Fruit fly (Drosophila melanogaster): ENCODE data around the gene CG34164.

Gene CG34164

dm6 chr2L:12065683-12066386 is 9.7 kb downstream of the CG34164 start (continued):
- peak; percentile 13 for TF ChIP-seq CG30020 (tag; optimal IDR thresholded peaks at IDR 0.05)
- peak; percentile 33 for TF ChIP-seq CG16815 (GFP tag; optimal IDR thresholded peaks at IDR 0.05)
- TF ChIP-seq CG15696 (tag; optimal IDR thresholded peaks at IDR 0.05), result peak; percentile 87
- no peak for TF ChIP-seq slou (GFP tag; optimal IDR thresholded peaks at IDR 0.05)
- peak; percentile 55 for TF ChIP-seq D19A (tag; optimal IDR thresholded peaks at IDR 0.05)

dm6 chr2L:12066617-12067251 is 10.6 kb downstream of the CG34164 start, which contains the start of gene firl:
TSS of gene firl (minus strand) at chr2L:12066775.
- TF ChIP-seq nom (GFP tag; optimal IDR thresholded peaks at IDR 0.05), result peak; percentile 55
- TF ChIP-seq CG9727 (GFP tag; optimal IDR thresholded peaks at IDR 0.05), result no peak
- peak; percentile 53 for TF ChIP-seq Blimp-1 (GFP tag; optimal IDR thresholded peaks at IDR 0.05)
- peak in 1 of 2 experiments; percentile 11 for TF ChIP-seq Trl (optimal IDR thresholded peaks at IDR 0.05)
- no peak for TF ChIP-seq Trl (GFP tag; optimal IDR thresholded peaks at IDR 0.05)
- no peak for TF ChIP-seq CG8478 (optimal IDR thresholded peaks at IDR 0.05)

DNA sequence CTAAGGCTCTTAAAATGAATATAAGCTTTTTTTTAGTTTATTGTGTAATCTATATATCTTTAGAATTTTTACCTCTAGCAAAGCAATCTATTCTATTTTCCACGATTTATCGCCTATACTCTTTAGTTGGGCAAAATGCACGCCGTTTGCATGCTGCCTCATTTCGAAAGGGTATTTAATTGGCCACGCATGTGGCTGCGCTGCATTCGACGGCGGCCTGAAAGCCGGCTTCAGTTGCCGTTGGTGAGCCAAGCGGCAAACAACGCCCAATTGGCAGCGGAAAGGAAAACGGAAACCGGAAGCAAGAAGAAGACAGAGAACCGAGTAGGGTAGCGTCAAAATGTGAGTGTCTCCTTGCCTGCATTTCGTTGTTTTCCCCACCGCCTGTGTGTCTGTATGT is 19.7 kb downstream of the CG34164 start, which contains the start of gene CG14947:
CG14947 (plus strand) TSS at position 251 of the 400 bp plus-strand sequence.
- peak; percentile 25 for TF ChIP-seq Kr (GFP tag; optimal IDR thresholded peaks at IDR 0.05)
- no peak for TF ChIP-seq CG34224 (GFP tag; IDR thresholded peaks at IDR 0.05; ENCODE audit: partially characterized antibody)
- peak; percentile 27 for TF ChIP-seq gem (tag; optimal IDR thresholded peaks at IDR 0.05)
- TF ChIP-seq D19A (tag; optimal IDR thresholded peaks at IDR 0.05), result peak; percentile 88
- 0 out of 2 replicates have a peak, but pooled peaks have one; percentile 13 for TF ChIP-seq NFAT (GFP tag; IDR thresholded peaks at IDR 0.05)
- TF ChIP-seq ems (GFP tag; optimal IDR thresholded peaks at IDR 0.05), result no peak
- peak; percentile 32 for TF ChIP-seq ac (GFP tag; optimal IDR thresholded peaks at IDR 0.05)
- peak; percentile 57 for TF ChIP-seq Elba2 (GFP tag; optimal IDR thresholded peaks at IDR 0.05)
- TF ChIP-seq Awh (GFP tag; IDR thresholded peaks at IDR 0.05), result 0 out of 2 replicates have a peak, but pooled peaks have one; percentile 28
- TF ChIP-seq ci (GFP tag; IDR thresholded peaks at IDR 0.05), result peak; percentile 72
- 0 out of 3 replicates have a peak, but pooled peaks have one; percentile 32 for TF ChIP-seq CG6175 (GFP tag; IDR thresholded peaks at IDR 0.05)
- no peak for TF ChIP-seq crc (GFP tag; optimal IDR thresholded peaks at IDR 0.05)
- TF ChIP-seq fd64A (GFP tag; optimal IDR thresholded peaks at IDR 0.05), result peak; percentile 19
- no peak for TF ChIP-seq gt (GFP tag; IDR thresholded peaks at IDR 0.05)
- peak; percentile 52 for TF ChIP-seq fd102C (GFP tag; optimal IDR thresholded peaks at IDR 0.05)
- peak; percentile 27 for TF ChIP-seq gsb-n (tag; optimal IDR thresholded peaks at IDR 0.05)
- peak; percentile 72 for TF ChIP-seq Med (GFP tag)
- peak; percentile 23 for TF ChIP-seq CG10979 (tag; optimal IDR thresholded peaks at IDR 0.05)
- peak; percentile 17 for TF ChIP-seq MTF-1 (GFP tag; optimal IDR thresholded peaks at IDR 0.05; ENCODE audit: borderline replicate concordance)
- TF ChIP-seq Ets97D (GFP tag; optimal IDR thresholded peaks at IDR 0.05), result peak; percentile 76
- TF ChIP-seq CG32772 (GFP tag; IDR thresholded peaks at IDR 0.05), result 0 out of 2 replicates have a peak, but pooled peaks have one; percentile 17
- peak; percentile 13 for TF ChIP-seq Xbp1 (GFP tag; optimal IDR thresholded peaks at IDR 0.05)
- no peak for TF ChIP-seq CG8478 (optimal IDR thresholded peaks at IDR 0.05)
- 0 out of 2 replicates have a peak, but pooled peaks have one; percentile 25 for TF ChIP-seq Nf-YA (GFP tag; IDR thresholded peaks at IDR 0.05)
- TF ChIP-seq CG10431 (GFP tag; optimal IDR thresholded peaks at IDR 0.05), result peak; percentile 2
- TF ChIP-seq HHEX (GFP tag; optimal IDR thresholded peaks at IDR 0.05), result no peak
- TF ChIP-seq sens (GFP tag), result peak; percentile 75
- peak; percentile 43 for TF ChIP-seq Vsx1 (GFP tag; optimal IDR thresholded peaks at IDR 0.05)
- TF ChIP-seq stwl (tag; optimal IDR thresholded peaks at IDR 0.05), result peak; percentile 17
- no peak for TF ChIP-seq prd (optimal IDR thresholded peaks at IDR 0.05)
- TF ChIP-seq prd (GFP tag; IDR thresholded peaks at IDR 0.05), result peak; percentile 63; the same call in 1 of the 3 replicates
- no peak for TF ChIP-seq psq (GFP tag; optimal IDR thresholded peaks at IDR 0.05)
- TF ChIP-seq PHDP (tag; optimal IDR thresholded peaks at IDR 0.05), result no peak
- no peak for TF ChIP-seq Sry-β (GFP tag; optimal IDR thresholded peaks at IDR 0.05)
- TF ChIP-seq CG17385 (GFP tag; optimal IDR thresholded peaks at IDR 0.05), result peak; percentile 59
- TF ChIP-seq bsh (GFP tag; optimal IDR thresholded peaks at IDR 0.05), result peak in 1 of 2 experiments; percentile 20
